Fruit fly (Drosophila melanogaster) whole organism, embryonic: ENCODE data around the gene CG33687.

Source experiments
- CG15479 ChIP-seq: fragments of 200-800 bp; sonication (Bioruptor generic); optimal IDR thresholded peaks from 3 replicates; lab custom pipeline; 2019; ENCODE audit warnings: missing biosample characterization, mild to moderate bottlenecking, missing genetic modification characterization, moderate library complexity
- CG4360 ChIP-seq: fragments of 200-800 bp; sonication (Bioruptor generic); IDR thresholded peaks from 2 replicates; pipeline ENCODE4 v1.3.6; 2022; ENCODE audit warnings: missing biosample characterization, missing genetic modification characterization
- bbx ChIP-seq: fragments of 200-800 bp; sonication (Bioruptor generic); IDR thresholded peaks from 2 replicates; pipeline ENCODE4 v1.3.6; 2022; ENCODE audit warnings: missing biosample characterization, missing genetic modification characterization; ENCODE audit not compliant: partially characterized antibody
- caup ChIP-seq: fragments of 200-800 bp; sonication (Bioruptor generic); optimal IDR thresholded peaks from 3 replicates; lab custom pipeline; 2017; ENCODE audit warnings: missing biosample characterization, mild to moderate bottlenecking, missing genetic modification characterization, moderate library complexity; ENCODE audit not compliant: severe bottlenecking
- psq ChIP-seq: fragments of 200-800 bp; sonication (Bioruptor generic); optimal IDR thresholded peaks from 2 replicates; lab custom pipeline; 2017; ENCODE audit warnings: missing biosample characterization, missing genetic modification characterization

DNA sequence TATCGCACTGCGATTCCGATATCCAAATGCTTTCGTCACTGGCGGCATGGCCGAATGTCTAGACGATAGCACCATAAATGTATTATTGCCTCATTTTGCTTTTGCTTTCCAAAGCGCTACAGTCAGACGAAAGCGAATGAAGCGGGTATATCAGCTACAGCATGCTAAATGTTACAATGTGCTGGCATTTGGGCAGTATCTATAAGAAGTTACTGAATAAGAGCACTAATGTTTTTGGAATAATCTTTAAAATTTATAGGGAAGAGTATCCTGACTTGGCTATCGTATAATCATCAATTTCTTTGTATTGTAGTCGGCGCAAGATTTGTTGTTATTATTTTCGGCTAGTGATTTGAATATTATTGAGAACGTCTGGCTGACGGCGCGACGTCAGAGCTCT lies 5.6 kb downstream of the CG33687 start:
- TF ChIP-seq caup (GFP tag; lab: Kevin White, UChicago) (peak; percentile 88), psq (GFP tag; lab: Kevin White, UChicago) (no peak), CG4360 (GFP tag; lab: Robert Waterston, UW) (no peak), bbx (GFP tag; lab: Robert Waterston, UW) (no peak), CG15479 (GFP tag; lab: Kevin White, UChicago) (no peak)
